Worm (Caenorhabditis elegans) whole organism, L2 larva: ENCODE results near the gene C02F5.10.

ENCODE experiments used
- egl-27 ChIP-seq: sonication (generic microtip); optimal IDR thresholded peaks from 3 replicates; lab custom pipeline; 2017; ENCODE audit warnings: missing biosample characterization, missing genetic modification reagents, missing genetic modification characterization
- sem-4 ChIP-seq: fragments of 150-350 bp; optimal IDR thresholded peaks from 2 replicates; lab custom pipeline; 2014; ENCODE audit warnings: missing biosample characterization, missing genetic modification reagents, missing genetic modification characterization

DNA sequence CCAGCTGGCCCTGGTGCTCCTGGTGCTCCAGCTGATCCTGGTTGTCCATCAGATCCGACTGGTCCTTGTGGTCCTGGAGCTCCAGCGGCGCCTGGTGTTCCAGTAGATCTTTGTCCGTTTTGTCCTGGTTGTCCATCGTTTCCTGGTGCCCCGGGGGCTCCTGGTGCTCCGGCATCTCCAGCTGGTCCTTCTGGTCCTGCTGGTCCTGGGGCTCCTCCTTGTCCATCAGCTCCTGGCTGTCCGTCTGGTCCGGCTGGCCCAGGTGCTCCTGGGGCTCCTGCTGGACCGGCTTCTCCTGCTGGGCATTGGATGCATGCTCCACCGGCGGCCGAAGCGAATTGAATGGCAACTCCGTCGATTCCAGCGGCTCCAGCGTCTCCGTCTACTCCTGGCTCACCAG lies 13.3 kb upstream of the C02F5.10 start:
- TF ChIP-seq egl-27, result no peak
- TF ChIP-seq sem-4 (tag; lab: Kevin White, UChicago), result no peak
